Worm (Caenorhabditis elegans): ENCODE measurements around the gene cpg-18.

The cpg-18 gene

DNA sequence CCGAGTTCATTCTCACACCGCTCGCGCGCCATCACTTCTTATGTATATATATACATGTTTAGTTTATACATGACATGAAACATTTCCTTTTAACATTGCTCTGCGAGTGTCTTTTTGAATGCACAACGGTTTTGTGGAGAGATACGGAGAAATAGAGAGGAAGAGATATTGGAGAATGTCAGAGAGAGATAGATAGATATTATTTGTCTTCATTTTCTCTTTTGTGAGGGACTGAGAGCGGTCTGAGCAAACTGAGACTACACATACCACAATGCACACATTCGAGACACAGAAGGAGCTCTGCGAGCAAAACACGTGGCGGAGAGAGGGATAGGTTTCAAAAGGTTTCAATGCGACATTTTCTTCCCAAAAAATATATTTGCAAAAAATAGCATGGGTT lies 18.4 kb downstream of the cpg-18 start:
- TF ChIP-seq lin-39 (tag; optimal IDR thresholded peaks at IDR 0.05) (peak; percentile 7), tbx-2 (tag; optimal IDR thresholded peaks at IDR 0.05) (peak; percentile 5), pha-4 (tag; optimal IDR thresholded peaks at IDR 0.05) (peak; percentile 91), nhr-23 (tag; optimal IDR thresholded peaks at IDR 0.05) (no peak)

DNA sequence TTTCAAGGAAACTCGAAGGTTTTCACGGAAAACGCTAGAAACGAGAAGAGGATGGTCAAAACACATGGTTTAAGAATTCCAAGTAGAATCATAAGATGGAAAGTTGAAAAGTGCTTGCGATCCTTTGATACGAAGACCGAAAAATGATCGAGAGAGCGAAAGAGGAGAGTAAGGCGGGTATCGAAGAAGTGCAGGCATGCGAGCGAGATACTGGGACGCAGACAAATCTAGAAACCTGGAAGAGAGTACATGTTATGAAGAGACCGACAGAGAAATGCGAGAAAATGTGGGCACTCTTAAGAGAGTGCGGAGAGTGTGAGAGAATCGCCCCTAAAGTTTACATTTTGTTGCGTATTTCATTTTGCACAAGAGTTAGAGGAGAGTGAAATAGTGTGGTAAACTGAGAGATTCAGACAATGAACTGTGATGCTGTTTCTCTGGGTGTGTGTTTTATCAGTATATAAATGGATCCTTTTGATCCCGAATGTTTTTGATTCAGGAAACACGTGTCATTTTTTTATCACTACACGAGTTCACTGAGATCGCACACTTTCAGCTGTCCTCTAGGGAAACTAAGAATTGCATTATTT lies 19.2 kb downstream of the cpg-18 start:
- TF ChIP-seq lin-39 (tag; optimal IDR thresholded peaks at IDR 0.05) (peak; percentile 44), mml-1 (tag; optimal IDR thresholded peaks at IDR 0.05) (no peak), ztf-11 (tag; optimal IDR thresholded peaks at IDR 0.05) (no peak), nhr-25 (tag; optimal IDR thresholded peaks at IDR 0.05) (peak; percentile 74), pha-4 (tag; optimal IDR thresholded peaks at IDR 0.05) (peak; percentile 92), pqm-1 (tag; optimal IDR thresholded peaks at IDR 0.05) (peak; percentile 91), fkh-2 (tag; optimal IDR thresholded peaks at IDR 0.05) (no peak), fkh-10 (GFP tag; optimal IDR thresholded peaks at IDR 0.05) (no peak), nhr-43 (tag; optimal IDR thresholded peaks at IDR 0.05; ENCODE audit: poor library complexity, severe bottlenecking) (peak; percentile 41), R02D3.7 (tag; optimal IDR thresholded peaks at IDR 0.05) (peak; percentile 46), lin-15B (tag; optimal IDR thresholded peaks at IDR 0.05) (peak; percentile 9), sea-2 (GFP tag; optimal IDR thresholded peaks at IDR 0.05) (no peak), elt-1 (tag; optimal IDR thresholded peaks at IDR 0.05) (no peak), daf-12 (tag; optimal IDR thresholded peaks at IDR 0.05) (no peak), snpc-4 (tag; optimal IDR thresholded peaks at IDR 0.05) (peak; percentile 19), unc-39 (tag; optimal IDR thresholded peaks at IDR 0.05) (no peak), lsy-12 (tag; optimal IDR thresholded peaks at IDR 0.05) (peak; percentile 70), ceh-16 (tag; optimal IDR thresholded peaks at IDR 0.05) (no peak), aly-2 (tag; optimal IDR thresholded peaks at IDR 0.05) (no peak), elt-2 (tag; optimal IDR thresholded peaks at IDR 0.05) (peak; percentile 85), fos-1 (tag; optimal IDR thresholded peaks at IDR 0.05) (no peak), nhr-12 (tag; optimal IDR thresholded peaks at IDR 0.05) (no peak), ceh-9 (tag; optimal IDR thresholded peaks at IDR 0.05) (no peak), egl-27 (tag; optimal IDR thresholded peaks at IDR 0.05) (no peak), nfya-1 (tag; optimal IDR thresholded peaks at IDR 0.05; ENCODE audit: insufficient read depth) (peak; percentile 83), nhr-67 (tag; optimal IDR thresholded peaks at IDR 0.05) (no peak), jun-1 (tag; optimal IDR thresholded peaks at IDR 0.05) (peak; percentile 75), ama-1 (optimal IDR thresholded peaks at IDR 0.05) (peak; percentile 33), nhr-76 (tag; optimal IDR thresholded peaks at IDR 0.05) (peak; percentile 47), ztf-4 (tag; optimal IDR thresholded peaks at IDR 0.05) (no peak), elt-3 (tag; optimal IDR thresholded peaks at IDR 0.05) (no peak), ceh-28 (tag; optimal IDR thresholded peaks at IDR 0.05) (peak; percentile 48), hmg-11 (tag; optimal IDR thresholded peaks at IDR 0.05) (peak; percentile 92), nhr-237 (tag; optimal IDR thresholded peaks at IDR 0.05) (no peak), skn-1 (tag; optimal IDR thresholded peaks at IDR 0.05) (no peak), egl-5 (tag; optimal IDR thresholded peaks at IDR 0.05) (peak; percentile 40), ceh-82 (tag; optimal IDR thresholded peaks at IDR 0.05) (no peak), zag-1 (tag; optimal IDR thresholded peaks at IDR 0.05) (no peak), nhr-23 (tag; optimal IDR thresholded peaks at IDR 0.05) (peak; percentile 70), tbx-2 (tag; optimal IDR thresholded peaks at IDR 0.05) (peak; percentile 53), nhr-28 (tag; optimal IDR thresholded peaks at IDR 0.05) (no peak), mdl-1 (tag; optimal IDR thresholded peaks at IDR 0.05) (peak; percentile 70), nhr-11 (tag; optimal IDR thresholded peaks at IDR 0.05) (peak; percentile 30), ZK546.5 (tag; optimal IDR thresholded peaks at IDR 0.05) (no peak), eor-1 (tag; optimal IDR thresholded peaks at IDR 0.05) (no peak), nhr-77 (tag; optimal IDR thresholded peaks at IDR 0.05) (peak; percentile 43), unc-62 (GFP tag; optimal IDR thresholded peaks at IDR 0.05) (no peak)

All from whole organism, L3 larva.